Fruit fly (Drosophila melanogaster) whole organism, embryonic: ENCODE data around the gene par-6.

Experiments used
- Abd-B ChIP-seq: fragments of 200-800 bp; sonication (Bioruptor generic); optimal IDR thresholded peaks from 2 replicates; lab custom pipeline; 2018; ENCODE audit warnings: missing biosample characterization, mild to moderate bottlenecking, missing genetic modification characterization, moderate library complexity
- CG4617 ChIP-seq: fragments of 200-800 bp; sonication (Bioruptor generic); optimal IDR thresholded peaks from 3 replicates; lab custom pipeline; 2016; ENCODE audit warnings: missing biosample characterization, missing genetic modification characterization, borderline replicate concordance
- CG6689 ChIP-seq: fragments of 200-800 bp; sonication (Bioruptor generic); IDR thresholded peaks from 2 replicates; pipeline ENCODE4 v1.3.6; 2022; ENCODE audit warnings: missing biosample characterization, missing genetic modification characterization
- CG8359 ChIP-seq: fragments of 200-800 bp; sonication (Bioruptor generic); optimal IDR thresholded peaks from 2 replicates; lab custom pipeline; 2017; ENCODE audit warnings: missing biosample characterization, mild to moderate bottlenecking, missing genetic modification characterization, borderline replicate concordance
- br ChIP-seq: fragments of >200 bp; optimal IDR thresholded peaks from 2 replicates; lab custom pipeline; 2017
- bsh ChIP-seq, 2 experiments: fragments of 200-800 bp; sonication (Bioruptor generic); optimal IDR thresholded peaks; 2 replicates each; lab custom pipeline; 2017 to 2018; ENCODE audit warnings: mild to moderate bottlenecking in 2 of 2, missing biosample characterization in 2 of 2, missing genetic modification characterization in 2 of 2, moderate library complexity in 1 of 2
- chinmo ChIP-seq: fragments of 200-800 bp; sonication (Bioruptor generic); IDR thresholded peaks from 4 replicates; pipeline ENCODE4 v1.3.6; 2022; ENCODE audit warnings: missing biosample characterization, missing genetic modification characterization; ENCODE audit not compliant: partially characterized antibody
- gt ChIP-seq: fragments of 200-800 bp; sonication (Bioruptor generic); IDR thresholded peaks from 2 replicates; pipeline ENCODE4 v1.3.6; 2022; ENCODE audit warnings: missing biosample characterization, missing genetic modification characterization
- p53 ChIP-seq: fragments of 200-800 bp; sonication (Bioruptor generic); optimal IDR thresholded peaks from 2 replicates; lab custom pipeline; 2016; ENCODE audit warnings: missing biosample characterization, missing genetic modification characterization
- ranshi ChIP-seq: fragments of 200-800 bp; sonication (Bioruptor generic); IDR thresholded peaks from 2 replicates; pipeline ENCODE4 v1.3.6; 2022; ENCODE audit warnings: missing biosample characterization, missing genetic modification characterization
- sisA ChIP-seq: fragments of 200-800 bp; sonication (Bioruptor generic); IDR thresholded peaks from 2 replicates; pipeline ENCODE4 v1.3.6; 2022; ENCODE audit warnings: missing biosample characterization, missing genetic modification characterization
- so ChIP-seq: fragments of 200-800 bp; sonication (Bioruptor generic); IDR thresholded peaks from 3 replicates; pipeline ENCODE4 v1.3.6; 2022; ENCODE audit warnings: missing biosample characterization, missing genetic modification characterization
- usp ChIP-seq: fragments of >200 bp; optimal IDR thresholded peaks from 2 replicates; lab custom pipeline; 2017; ENCODE audit warnings: missing biosample characterization, missing genetic modification characterization
- wdn ChIP-seq: fragments of 200-800 bp; sonication (Bioruptor generic); IDR thresholded peaks from 2 replicates; pipeline ENCODE4 v1.3.6; 2022; ENCODE audit warnings: missing biosample characterization, missing genetic modification characterization

DNA sequence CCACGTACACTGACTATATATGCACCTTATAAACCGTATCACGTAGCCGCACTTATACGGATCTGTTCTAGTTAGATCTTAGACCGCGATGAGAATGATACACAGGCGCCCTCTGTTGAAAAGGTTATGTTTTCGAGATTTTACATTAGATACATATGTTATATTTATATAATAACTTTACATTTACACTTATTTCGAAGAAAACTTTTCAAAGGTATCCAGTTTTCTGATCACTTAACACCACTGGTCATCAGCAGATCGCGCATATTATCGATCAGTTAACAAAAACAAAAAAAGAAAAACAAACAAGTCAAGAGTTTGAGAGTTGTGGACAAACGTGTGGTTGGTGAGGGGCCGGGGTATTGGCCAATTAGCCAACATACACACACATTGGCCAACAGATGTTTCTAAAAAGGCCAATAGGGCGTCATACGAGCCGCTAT lies 5.4 kb upstream of the par-6 start:
- TF ChIP-seq CG8359 (GFP tag; lab: Kevin White, UChicago) (no peak), so (no peak), CG6689 (GFP tag; lab: Robert Waterston, UW) (no peak), p53 (GFP tag; lab: Kevin White, UChicago) (no peak), sisA (no peak), chinmo (GFP tag; lab: Robert Waterston, UW) (no peak), usp (no peak), wdn (GFP tag; lab: Robert Waterston, UW) (no peak), CG4617 (GFP tag; lab: Kevin White, UChicago) (no peak), gt (GFP tag; lab: Robert Waterston, UW) (no peak), Abd-B (GFP tag; lab: Kevin White, UChicago) (no peak), br (lab: Kevin White, UChicago) (no peak), bsh (GFP tag; optimal IDR thresholded peaks at IDR 0.05; lab: Kevin White, UChicago) (no peak), ranshi (GFP tag; lab: Robert Waterston, UW) (no peak)
